Worm (Caenorhabditis elegans) whole organism, young adult: Measurements from ENCODE around the gene ZK856.5.

Source experiments
- B0019.2 ChIP-seq: fragments of 200-800 bp; sonication (Bioruptor generic); conservative IDR thresholded peaks from 2 replicates; pipeline ENCODE4 v1.3.6; 2022; ENCODE audit warnings: missing genetic modification reagents, missing genetic modification characterization, missing compliant biosample characterization
- F39B2.1 ChIP-seq: fragments of 200-800 bp; sonication (Bioruptor generic); IDR thresholded peaks from 2 replicates; pipeline ENCODE4 v1.3.6; 2022; ENCODE audit warnings: missing genetic modification reagents, missing genetic modification characterization, missing compliant biosample characterization
- F52B5.7 ChIP-seq: sonication (generic microtip); optimal IDR thresholded peaks from 2 replicates; lab custom pipeline; 2016; ENCODE audit warnings: mild to moderate bottlenecking, missing genetic modification characterization, missing compliant biosample characterization
- Y56A3A.18 ChIP-seq: fragments of 200-800 bp; sonication (Bioruptor generic); IDR thresholded peaks from 2 replicates; pipeline ENCODE4 v1.3.6; 2022; ENCODE audit warnings: missing genetic modification reagents, missing genetic modification characterization, missing compliant biosample characterization
- Y79H2A.3 ChIP-seq: fragments of 200-800 bp; sonication (Bioruptor generic); conservative IDR thresholded peaks from 2 replicates; pipeline ENCODE4 v1.3.6; 2022; ENCODE audit warnings: missing genetic modification reagents, missing genetic modification characterization, missing compliant biosample characterization
- ZK185.1 ChIP-seq: sonication (generic microtip); optimal IDR thresholded peaks from 2 replicates; lab custom pipeline; 2016; ENCODE audit warnings: mild to moderate bottlenecking, missing genetic modification characterization, missing compliant biosample characterization; ENCODE audit not compliant: poor library complexity, severe bottlenecking
- aptf-2 ChIP-seq: fragments of 200-800 bp; sonication (Bioruptor generic); conservative IDR thresholded peaks from 2 replicates; pipeline ENCODE4 v1.3.6; 2022; ENCODE audit warnings: missing genetic modification reagents, missing genetic modification characterization, missing compliant biosample characterization
- aptf-3 ChIP-seq: fragments of 200-800 bp; sonication (Bioruptor generic); IDR thresholded peaks from 2 replicates; pipeline ENCODE4 v1.3.6; 2022; ENCODE audit warnings: missing genetic modification characterization, missing compliant biosample characterization
- atf-7 ChIP-seq: sonication (generic microtip); optimal IDR thresholded peaks from 2 replicates; lab custom pipeline; 2017; ENCODE audit warnings: mild to moderate bottlenecking, missing genetic modification characterization, missing compliant biosample characterization
- attf-6 ChIP-seq: fragments of 200-800 bp; sonication (Bioruptor generic); IDR thresholded peaks from 2 replicates; pipeline ENCODE4 v1.3.6; 2022; ENCODE audit warnings: missing genetic modification reagents, missing genetic modification characterization, missing compliant biosample characterization
- bed-1 ChIP-seq: fragments of 200-800 bp; sonication (Bioruptor generic); IDR thresholded peaks from 2 replicates; pipeline ENCODE4 v1.3.6; 2022; ENCODE audit warnings: missing genetic modification reagents, missing genetic modification characterization, missing compliant biosample characterization
- bed-2 ChIP-seq: fragments of 200-800 bp; sonication (Bioruptor generic); IDR thresholded peaks from 2 replicates; pipeline ENCODE4 v1.3.6; 2022; ENCODE audit warnings: missing genetic modification reagents, missing genetic modification characterization, missing compliant biosample characterization
- ccch-3 ChIP-seq: fragments of 200-800 bp; sonication (Bioruptor generic); optimal IDR thresholded peaks from 2 replicates; lab custom pipeline; 2018; ENCODE audit warnings: mild to moderate bottlenecking, missing genetic modification characterization, missing compliant biosample characterization
- cebp-1 ChIP-seq, 2 experiments: fragments of 200-800 bp in 1 of 2; sonication (Bioruptor generic) in 1 of 2; sonication (generic microtip) in 1 of 2; IDR thresholded peaks in 1 of 2; optimal IDR thresholded peaks in 1 of 2; 2 replicates each; pipeline versions ENCODE4 v1.3.6 to Lab custom; 2017 to 2022; ENCODE audit warnings: missing compliant biosample characterization in 2 of 2, missing genetic modification characterization in 2 of 2, mild to moderate bottlenecking in 1 of 2, missing genetic modification reagents in 1 of 2, moderate library complexity in 1 of 2
- cebp-2 ChIP-seq: fragments of 200-800 bp; sonication (Bioruptor generic); IDR thresholded peaks from 2 replicates; pipeline ENCODE4 v1.3.6; 2022; ENCODE audit warnings: missing genetic modification characterization, missing compliant biosample characterization
- ceh-100 ChIP-seq: fragments of 200-800 bp; sonication (Bioruptor generic); IDR thresholded peaks from 2 replicates; pipeline ENCODE4 v1.3.6; 2022; ENCODE audit warnings: missing genetic modification reagents, missing genetic modification characterization, missing compliant biosample characterization
- ceh-58 ChIP-seq: fragments of 200-800 bp; sonication (Bioruptor generic); IDR thresholded peaks from 2 replicates; pipeline ENCODE4 v1.3.6; 2022; ENCODE audit warnings: missing genetic modification characterization, missing compliant biosample characterization
- efl-1 ChIP-seq: fragments of 150-350 bp; optimal IDR thresholded peaks from 2 replicates; lab custom pipeline; 2014; ENCODE audit warnings: missing biosample characterization, missing genetic modification reagents, missing genetic modification characterization
- egl-18 ChIP-seq: fragments of 200-800 bp; sonication (Bioruptor generic); IDR thresholded peaks from 2 replicates; pipeline ENCODE4 v1.3.6; 2022; ENCODE audit warnings: missing genetic modification reagents, missing genetic modification characterization, missing compliant biosample characterization
- egl-44 ChIP-seq: fragments of 200-800 bp; sonication (Bioruptor generic); IDR thresholded peaks from 2 replicates; pipeline ENCODE4 v1.3.6; 2022; ENCODE audit warnings: missing genetic modification reagents, missing genetic modification characterization, missing compliant biosample characterization
- egrh-3 ChIP-seq: fragments of 200-800 bp; sonication (Bioruptor generic); IDR thresholded peaks from 2 replicates; pipeline ENCODE4 v1.3.6; 2022; ENCODE audit warnings: missing genetic modification reagents, missing genetic modification characterization, missing compliant biosample characterization
- ekl-4 ChIP-seq: fragments of 200-800 bp; sonication (Bioruptor generic); IDR thresholded peaks from 2 replicates; pipeline ENCODE4 v1.3.6; 2022; ENCODE audit warnings: missing genetic modification reagents, missing genetic modification characterization, missing compliant biosample characterization
- ets-4 ChIP-seq: fragments of 200-800 bp; sonication (Bioruptor generic); optimal IDR thresholded peaks from 2 replicates; lab custom pipeline; 2018; ENCODE audit warnings: mild to moderate bottlenecking, missing genetic modification characterization, missing compliant biosample characterization
- hlh-26 ChIP-seq: fragments of 200-800 bp; sonication (Bioruptor generic); conservative IDR thresholded peaks from 2 replicates; pipeline ENCODE4 v1.3.6; 2022; ENCODE audit warnings: missing genetic modification reagents, missing genetic modification characterization, missing compliant biosample characterization
- let-526 ChIP-seq: fragments of 200-800 bp; sonication (Bioruptor generic); IDR thresholded peaks from 2 replicates; pipeline ENCODE4 v1.3.6; 2022; ENCODE audit warnings: missing genetic modification reagents, missing genetic modification characterization, missing compliant biosample characterization
- lin-54 ChIP-seq: fragments of 200-800 bp; sonication (Bioruptor generic); optimal IDR thresholded peaks from 2 replicates; lab custom pipeline; 2018; ENCODE audit warnings: mild to moderate bottlenecking, missing genetic modification characterization, missing compliant biosample characterization
- lsy-27 ChIP-seq: sonication (generic microtip); optimal IDR thresholded peaks from 2 replicates; lab custom pipeline; 2017; ENCODE audit warnings: missing genetic modification characterization, mild to moderate bottlenecking, missing compliant biosample characterization, antibody characterized with exemption, missing genotype, borderline replicate concordance; ENCODE audit not compliant: insufficient read depth
- madf-6 ChIP-seq: fragments of 200-800 bp; sonication (Bioruptor generic); IDR thresholded peaks from 2 replicates; pipeline ENCODE4 v1.3.6; 2022; ENCODE audit warnings: missing genetic modification reagents, missing genetic modification characterization, missing compliant biosample characterization
- nfya-1 ChIP-seq: sonication (generic microtip); optimal IDR thresholded peaks from 2 replicates; lab custom pipeline; 2017; ENCODE audit warnings: antibody characterized with exemption, missing compliant biosample characterization, missing genetic modification characterization, borderline replicate concordance; ENCODE audit not compliant: insufficient read depth
- nfya-2 ChIP-seq: fragments of 200-800 bp; sonication (Bioruptor generic); IDR thresholded peaks from 2 replicates; pipeline ENCODE4 v1.3.6; 2022; ENCODE audit warnings: missing genetic modification reagents, missing genetic modification characterization, missing compliant biosample characterization
- nfyb-1 ChIP-seq: fragments of 200-800 bp; sonication (Bioruptor generic); IDR thresholded peaks from 2 replicates; pipeline ENCODE4 v1.3.6; 2022; ENCODE audit warnings: missing genetic modification reagents, missing genetic modification characterization, missing compliant biosample characterization
- nhr-179 ChIP-seq: sonication (generic microtip); optimal IDR thresholded peaks from 2 replicates; lab custom pipeline; 2016; ENCODE audit warnings: mild to moderate bottlenecking, missing genetic modification characterization, missing compliant biosample characterization
- nhr-80 ChIP-seq: sonication (generic microtip); optimal IDR thresholded peaks from 2 replicates; lab custom pipeline; 2016; ENCODE audit warnings: missing genetic modification characterization, missing compliant biosample characterization
- sea-2 ChIP-seq: fragments of 200-800 bp; sonication (Bioruptor generic); IDR thresholded peaks from 2 replicates; pipeline ENCODE4 v1.3.6; 2022; ENCODE audit warnings: missing genetic modification characterization, missing compliant biosample characterization
- snpc-1.1 ChIP-seq: sonication (generic microtip); optimal IDR thresholded peaks from 2 replicates; lab custom pipeline; 2017; ENCODE audit warnings: missing genetic modification characterization, mild to moderate bottlenecking, missing compliant biosample characterization, antibody characterized with exemption, moderate library complexity, missing genotype, missing genetic modification reagents; ENCODE audit not compliant: insufficient read depth
- snpc-1.3 ChIP-seq: sonication (generic microtip); optimal IDR thresholded peaks from 2 replicates; lab custom pipeline; 2017; ENCODE audit warnings: missing genetic modification characterization, mild to moderate bottlenecking, missing compliant biosample characterization, antibody characterized with exemption, moderate library complexity, missing genotype, missing genetic modification reagents; ENCODE audit not compliant: insufficient read depth
- snpc-4 ChIP-seq, 5 experiments: fragments of 150-350 bp in 1 of 5; sonication (generic microtip) in 4 of 5; optimal IDR thresholded peaks; 2 replicates each; lab custom pipeline; 2014 to 2018; ENCODE audit warnings: missing genetic modification characterization in 5 of 5, missing biosample characterization in 3 of 5, antibody characterized with exemption in 2 of 5, mild to moderate bottlenecking in 2 of 5, missing compliant biosample characterization in 2 of 5, missing genotype in 2 of 5, moderate library complexity in 2 of 5, missing genetic modification reagents in 1 of 5
- somi-1 ChIP-seq: fragments of 200-800 bp; sonication (Bioruptor generic); optimal IDR thresholded peaks from 2 replicates; lab custom pipeline; 2018; ENCODE audit warnings: mild to moderate bottlenecking, missing genetic modification characterization, missing compliant biosample characterization
- sptf-2 ChIP-seq: fragments of 200-800 bp; sonication (Bioruptor generic); optimal IDR thresholded peaks from 2 replicates; lab custom pipeline; 2018; ENCODE audit warnings: mild to moderate bottlenecking, missing genetic modification characterization, missing compliant biosample characterization
- unc-130 ChIP-seq: sonication (generic microtip); optimal IDR thresholded peaks from 2 replicates; lab custom pipeline; 2016; ENCODE audit warnings: missing genetic modification reagents, missing genetic modification characterization, missing compliant biosample characterization
- xnd-1 ChIP-seq: sonication (generic microtip); optimal IDR thresholded peaks from 2 replicates; lab custom pipeline; 2016; ENCODE audit warnings: missing genotype, missing genetic modification reagents, missing genetic modification characterization, missing compliant biosample characterization
- ztf-18 ChIP-seq: sonication (generic microtip); optimal IDR thresholded peaks from 2 replicates; lab custom pipeline; 2016; ENCODE audit warnings: missing genotype, mild to moderate bottlenecking, missing genetic modification characterization, missing compliant biosample characterization
- ztf-26 ChIP-seq: sonication (generic microtip); optimal IDR thresholded peaks from 2 replicates; lab custom pipeline; 2017; ENCODE audit warnings: missing genetic modification characterization, missing compliant biosample characterization
- ztf-6 ChIP-seq: fragments of 200-800 bp; sonication (Bioruptor generic); IDR thresholded peaks from 2 replicates; pipeline ENCODE4 v1.3.6; 2022; ENCODE audit warnings: missing genetic modification reagents, missing genetic modification characterization, missing compliant biosample characterization

Gene ZK856.5

ce11 chrV:10204863-10205338 is 15.0 kb upstream of the ZK856.5 start, which contains the start of the genes ZK856.19 and ZK856.11 (continued):
- no peak for TF ChIP-seq nhr-179 (tag; lab: Kevin White, UChicago)
- TF ChIP-seq ccch-3 (GFP tag; lab: Kevin White, UChicago), result no peak
- no peak for TF ChIP-seq lsy-27 (tag; lab: Kevin White, UChicago)
- no peak for TF ChIP-seq B0019.2 (GFP tag; lab: Robert Waterston, UW)
- TF ChIP-seq nfyb-1, result no peak
- no peak for TF ChIP-seq ztf-6 (GFP tag; lab: Robert Waterston, UW)
- no peak for TF ChIP-seq ceh-100
- no peak for TF ChIP-seq snpc-4 (GFP tag; optimal IDR thresholded peaks at IDR 0.05; lab: Kevin White, UChicago)
- TF ChIP-seq snpc-4 (tag; optimal IDR thresholded peaks at IDR 0.05; lab: Kevin White, UChicago), result peak in 2 of 4 experiments; percentile 35 to 49
- TF ChIP-seq xnd-1, result no peak
- no peak for TF ChIP-seq egrh-3 (GFP tag; lab: Robert Waterston, UW)
- TF ChIP-seq atf-7, result no peak
- no peak for TF ChIP-seq ets-4
- TF ChIP-seq unc-130 (GFP tag; lab: Kevin White, UChicago), result peak; percentile 5
- TF ChIP-seq ZK185.1 (tag; lab: Kevin White, UChicago), result no peak
- no peak for TF ChIP-seq F39B2.1 (GFP tag; lab: Robert Waterston, UW)
- TF ChIP-seq cebp-1 (GFP tag; IDR thresholded peaks at IDR 0.05; lab: Robert Waterston, UW), result no peak
- peak; percentile 54 for TF ChIP-seq cebp-1 (tag; optimal IDR thresholded peaks at IDR 0.05; lab: Kevin White, UChicago)
- TF ChIP-seq somi-1 (GFP tag; lab: Kevin White, UChicago), result no peak
- TF ChIP-seq ztf-26, result no peak
- TF ChIP-seq sea-2 (GFP tag; lab: Robert Waterston, UW), result no peak
- TF ChIP-seq let-526 (GFP tag; lab: Robert Waterston, UW), result no peak
- TF ChIP-seq egl-44 (GFP tag; lab: Robert Waterston, UW), result no peak
- TF ChIP-seq lin-54 (GFP tag; lab: Kevin White, UChicago), result peak; percentile 58
- no peak for TF ChIP-seq nfya-1 (tag; lab: Kevin White, UChicago)
- no peak for TF ChIP-seq bed-1 (GFP tag; lab: Robert Waterston, UW)
- no peak for TF ChIP-seq cebp-2
- no peak for TF ChIP-seq hlh-26 (GFP tag; lab: Robert Waterston, UW)
- TF ChIP-seq attf-6, result no peak
- TF ChIP-seq sptf-2 (GFP tag; lab: Kevin White, UChicago), result no peak
- TF ChIP-seq ztf-18 (tag; lab: Kevin White, UChicago), result peak; percentile 93
- no peak for TF ChIP-seq nfya-2
- TF ChIP-seq egl-18 (GFP tag; lab: Robert Waterston, UW), result no peak
- no peak for TF ChIP-seq Y56A3A.18 (GFP tag; lab: Robert Waterston, UW)
- no peak for TF ChIP-seq snpc-1.3 (tag; lab: Kevin White, UChicago)
- TF ChIP-seq efl-1 (GFP tag; lab: Kevin White, UChicago), result no peak
- no peak for TF ChIP-seq bed-2 (GFP tag; lab: Robert Waterston, UW)
- TF ChIP-seq Y79H2A.3 (GFP tag; lab: Robert Waterston, UW), result no peak
- TF ChIP-seq, all 124 proteins: peak for 25

DNA sequence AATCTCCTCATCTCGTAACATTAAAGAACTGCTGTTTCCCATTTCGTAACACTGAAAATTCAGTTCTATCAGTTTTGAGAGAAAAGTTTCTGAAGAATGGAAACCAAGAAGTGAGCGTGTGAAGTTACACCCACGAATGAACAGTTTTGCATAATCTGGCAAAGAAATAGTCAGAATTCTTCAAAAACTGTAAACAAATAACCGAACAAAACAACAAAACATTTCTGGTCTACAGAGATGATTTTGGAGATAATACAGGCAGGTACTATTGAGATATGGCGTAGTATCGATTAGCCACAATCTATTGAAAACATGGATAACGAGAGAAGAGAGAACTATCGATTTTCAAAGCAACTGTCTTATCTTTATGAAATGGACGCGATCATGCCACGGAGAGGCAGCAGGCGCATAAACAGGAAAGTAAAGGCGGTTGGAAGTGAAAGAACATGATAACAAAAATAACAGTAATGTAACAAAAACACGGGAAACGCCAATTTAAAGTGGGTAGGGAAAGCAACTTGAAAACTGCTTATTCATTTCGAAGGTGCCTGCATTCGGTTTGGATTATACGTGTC is 13.6 kb upstream of the ZK856.5 start, which contains the start of gene chpf-1:
chpf-1 (minus strand) TSS at position 51 of the 575 bp plus-strand sequence.
- TF ChIP-seq nhr-80 (peak; percentile 65), let-526 (GFP tag; lab: Robert Waterston, UW) (no peak), snpc-1.1 (no peak), ekl-4 (GFP tag; lab: Robert Waterston, UW) (no peak), cebp-1 (GFP tag; IDR thresholded peaks at IDR 0.05; lab: Robert Waterston, UW) (no peak), cebp-1 (tag; optimal IDR thresholded peaks at IDR 0.05; lab: Kevin White, UChicago) (peak; percentile 2), ceh-58 (no peak), aptf-3 (GFP tag; lab: Robert Waterston, UW) (no peak), attf-6 (no peak), unc-130 (GFP tag; lab: Kevin White, UChicago) (no peak), snpc-4 (GFP tag; optimal IDR thresholded peaks at IDR 0.05; lab: Kevin White, UChicago) (no peak), snpc-4 (tag; optimal IDR thresholded peaks at IDR 0.05; lab: Kevin White, UChicago) (peak in 2 of 4 experiments; percentile 33 to 36), sptf-2 (GFP tag; lab: Kevin White, UChicago) (no peak), aptf-2 (GFP tag; lab: Robert Waterston, UW) (no peak), F52B5.7 (tag; lab: Kevin White, UChicago) (no peak), ztf-18 (tag; lab: Kevin White, UChicago) (peak; percentile 56), madf-6 (GFP tag; lab: Robert Waterston, UW) (0 out of 2 replicates have a peak, but pooled peaks have one; percentile 17)
